Worm (Caenorhabditis elegans) whole organism, L4 larva: ENCODE measurements around the gene hlh-3.

Experiments used
- F26F4.8 ChIP-seq: fragments of 200-800 bp; sonication (Bioruptor generic); conservative IDR thresholded peaks from 2 replicates; pipeline ENCODE4 v1.3.6; 2022; ENCODE audit warnings: missing genetic modification characterization, missing compliant biosample characterization
- F37D6.2 ChIP-seq: sonication (generic microtip); optimal IDR thresholded peaks from 2 replicates; lab custom pipeline; 2016; ENCODE audit warnings: mild to moderate bottlenecking, missing genetic modification characterization, missing compliant biosample characterization
- R02D3.7 ChIP-seq: fragments of 150-350 bp; sonication (generic microtip); optimal IDR thresholded peaks from 3 replicates; lab custom pipeline; 2014; ENCODE audit warnings: missing biosample characterization, missing genetic modification characterization
- Y105C5A.15 ChIP-seq: fragments of 200-800 bp; sonication (Bioruptor generic); IDR thresholded peaks from 2 replicates; pipeline ENCODE4 v1.3.6; 2022; ENCODE audit warnings: missing genetic modification characterization, missing compliant biosample characterization
- Y48G9A.11 ChIP-seq: fragments of 200-800 bp; sonication (Bioruptor generic); IDR thresholded peaks from 2 replicates; pipeline ENCODE4 v1.3.6; 2022; ENCODE audit warnings: missing genetic modification reagents, missing genetic modification characterization, missing compliant biosample characterization
- ZK337.2 ChIP-seq: fragments of 200-800 bp; sonication (Bioruptor generic); IDR thresholded peaks from 2 replicates; pipeline ENCODE4 v1.3.6; 2022; ENCODE audit warnings: missing genetic modification reagents, missing genetic modification characterization, missing compliant biosample characterization
- aha-1 ChIP-seq: fragments of 150-350 bp; peaks from one replicate; lab custom pipeline; 2014; ENCODE audit warnings: missing biosample characterization, missing genetic modification characterization
- ceh-28 ChIP-seq: fragments of 150-350 bp; optimal IDR thresholded peaks from 2 replicates; lab custom pipeline; 2014; ENCODE audit warnings: missing biosample characterization, missing genetic modification reagents, missing genetic modification characterization
- ceh-82 ChIP-seq: sonication (generic microtip); optimal IDR thresholded peaks from 2 replicates; lab custom pipeline; 2017; ENCODE audit warnings: missing biosample characterization, missing genetic modification characterization
- ctbp-1 ChIP-seq: fragments of 200-800 bp; sonication (Bioruptor generic); IDR thresholded peaks from 2 replicates; pipeline ENCODE4 v1.3.6; 2022; ENCODE audit warnings: missing genetic modification reagents, missing genetic modification characterization, missing compliant biosample characterization
- daf-16 ChIP-seq, 3 experiments: sonication (generic microtip); optimal IDR thresholded peaks; 2 replicates each; lab custom pipeline; 2016 to 2017; ENCODE audit warnings: missing genetic modification characterization in 3 of 3, missing genetic modification reagents in 3 of 3, mild to moderate bottlenecking in 2 of 3, missing compliant biosample characterization in 2 of 3, missing biosample characterization in 1 of 3, moderate library complexity in 1 of 3
- dmd-6 ChIP-seq: fragments of 200-800 bp; sonication (Bioruptor generic); IDR thresholded peaks from 2 replicates; pipeline ENCODE4 v1.3.6; 2022; ENCODE audit warnings: missing genetic modification reagents, missing genetic modification characterization, missing compliant biosample characterization
- dmd-8 ChIP-seq: fragments of 200-800 bp; sonication (Bioruptor generic); IDR thresholded peaks from 2 replicates; pipeline ENCODE4 v1.3.6; 2022; ENCODE audit warnings: missing genetic modification characterization, missing compliant biosample characterization
- dpl-1 ChIP-seq: fragments of 150-350 bp; optimal IDR thresholded peaks from 2 replicates; lab custom pipeline; 2014; ENCODE audit warnings: missing biosample characterization, missing genetic modification reagents, missing genetic modification characterization
- dve-1 ChIP-seq: sonication (generic microtip); optimal IDR thresholded peaks from 2 replicates; lab custom pipeline; 2017; ENCODE audit warnings: antibody characterized with exemption, mild to moderate bottlenecking, missing genetic modification characterization, missing compliant biosample characterization; ENCODE audit not compliant: insufficient read depth
- fkh-10 ChIP-seq: fragments of 150-350 bp; optimal IDR thresholded peaks from 2 replicates; lab custom pipeline; 2014; ENCODE audit warnings: missing biosample characterization, missing genetic modification reagents, missing genetic modification characterization
- gei-8 ChIP-seq: fragments of 200-800 bp; sonication (Bioruptor generic); optimal IDR thresholded peaks from 2 replicates; lab custom pipeline; 2018; ENCODE audit warnings: mild to moderate bottlenecking, missing genetic modification characterization, missing compliant biosample characterization
- hlh-11 ChIP-seq: fragments of 200-800 bp; sonication (Bioruptor generic); optimal IDR thresholded peaks from 2 replicates; lab custom pipeline; 2018; ENCODE audit warnings: mild to moderate bottlenecking, missing genetic modification characterization, missing compliant biosample characterization
- hlh-30 ChIP-seq: sonication (generic microtip); optimal IDR thresholded peaks from 2 replicates; lab custom pipeline; 2017; ENCODE audit warnings: antibody characterized with exemption, mild to moderate bottlenecking, missing genetic modification characterization, missing compliant biosample characterization; ENCODE audit not compliant: insufficient read depth
- hmg-1.1 ChIP-seq: fragments of 200-800 bp; sonication (Bioruptor generic); IDR thresholded peaks from 2 replicates; pipeline ENCODE4 v1.3.6; 2022; ENCODE audit warnings: missing genetic modification reagents, missing genetic modification characterization, missing compliant biosample characterization
- lim-7 ChIP-seq: fragments of 200-800 bp; sonication (Bioruptor generic); IDR thresholded peaks from 2 replicates; pipeline ENCODE4 v1.3.6; 2022; ENCODE audit warnings: missing genetic modification characterization, missing compliant biosample characterization
- lin-15B ChIP-seq: fragments of 150-350 bp; sonication (generic microtip); optimal IDR thresholded peaks from 3 replicates; lab custom pipeline; 2014; ENCODE audit warnings: missing biosample characterization, missing genetic modification characterization
- lin-39 ChIP-seq: fragments of 150-350 bp; optimal IDR thresholded peaks from 2 replicates; lab custom pipeline; 2014; ENCODE audit warnings: missing biosample characterization, missing genetic modification reagents, missing genetic modification characterization
- lir-3 ChIP-seq: sonication (generic microtip); optimal IDR thresholded peaks from 2 replicates; lab custom pipeline; 2016; ENCODE audit warnings: mild to moderate bottlenecking, missing genetic modification characterization, missing compliant biosample characterization
- lsy-2 ChIP-seq, 2 experiments: fragments of 150-350 bp in 1 of 2; sonication (generic microtip) in 1 of 2; optimal IDR thresholded peaks; 2 replicates each; lab custom pipeline; 2014 to 2017; ENCODE audit warnings: missing biosample characterization in 2 of 2, missing genetic modification characterization in 2 of 2
- madf-5 ChIP-seq, 2 experiments: fragments of 200-800 bp; sonication (Bioruptor generic); IDR thresholded peaks; 2 replicates each; pipeline ENCODE4 v1.3.6; 2022; ENCODE audit warnings: missing compliant biosample characterization in 2 of 2, missing genetic modification characterization in 2 of 2
- mdt-29 ChIP-seq: fragments of 200-800 bp; sonication (Bioruptor generic); IDR thresholded peaks from 2 replicates; pipeline ENCODE4 v1.3.6; 2022; ENCODE audit warnings: missing genetic modification reagents, missing genetic modification characterization, missing compliant biosample characterization
- mep-1 ChIP-seq: fragments of 150-350 bp; sonication (generic microtip); optimal IDR thresholded peaks from 3 replicates; lab custom pipeline; 2014; ENCODE audit warnings: missing biosample characterization, missing genetic modification characterization
- mes-2 ChIP-seq: sonication (generic microtip); optimal IDR thresholded peaks from 2 replicates; lab custom pipeline; 2016; ENCODE audit warnings: missing genotype, mild to moderate bottlenecking, missing genetic modification characterization, missing compliant biosample characterization; ENCODE audit not compliant: poor library complexity, severe bottlenecking
- mxl-2 ChIP-seq: fragments of 200-800 bp; sonication (Bioruptor generic); conservative IDR thresholded peaks from 2 replicates; pipeline ENCODE4 v1.3.6; 2022; ENCODE audit warnings: missing genetic modification reagents, missing genetic modification characterization, missing compliant biosample characterization
- nhr-10 ChIP-seq: fragments of 150-350 bp; optimal IDR thresholded peaks from 2 replicates; lab custom pipeline; 2014; ENCODE audit warnings: missing biosample characterization, missing genetic modification characterization
- nhr-11 ChIP-seq: fragments of 150-350 bp; optimal IDR thresholded peaks from 2 replicates; lab custom pipeline; 2014; ENCODE audit warnings: missing biosample characterization, missing genetic modification characterization
- nhr-237 ChIP-seq: sonication (generic microtip); optimal IDR thresholded peaks from 2 replicates; lab custom pipeline; 2017; ENCODE audit warnings: missing biosample characterization, missing genetic modification characterization
- nhr-48 ChIP-seq: sonication (generic microtip); optimal IDR thresholded peaks from 2 replicates; lab custom pipeline; 2016; ENCODE audit warnings: mild to moderate bottlenecking, missing genetic modification characterization, missing compliant biosample characterization
- nhr-6 ChIP-seq: fragments of 150-350 bp; optimal IDR thresholded peaks from 2 replicates; lab custom pipeline; 2014; ENCODE audit warnings: missing biosample characterization, missing genetic modification characterization
- php-3 ChIP-seq: fragments of 200-800 bp; sonication (Bioruptor generic); IDR thresholded peaks from 2 replicates; pipeline ENCODE4 v1.3.6; 2022; ENCODE audit warnings: missing genetic modification reagents, missing genetic modification characterization, missing compliant biosample characterization
- sdz-12 ChIP-seq: fragments of 200-800 bp; sonication (Bioruptor generic); optimal IDR thresholded peaks from 2 replicates; lab custom pipeline; 2018; ENCODE audit warnings: mild to moderate bottlenecking, missing genetic modification characterization, missing compliant biosample characterization
- skn-1 ChIP-seq: fragments of 150-350 bp; optimal IDR thresholded peaks from 2 replicates; lab custom pipeline; 2014; ENCODE audit warnings: missing biosample characterization, missing genetic modification characterization
- snpc-1.2 ChIP-seq: fragments of 200-800 bp; sonication (Bioruptor generic); IDR thresholded peaks from 2 replicates; pipeline ENCODE4 v1.3.6; 2022; ENCODE audit warnings: missing genetic modification reagents, missing genetic modification characterization, missing compliant biosample characterization
- spr-1 ChIP-seq: sonication (generic microtip); optimal IDR thresholded peaks from 2 replicates; lab custom pipeline; 2016; ENCODE audit warnings: mild to moderate bottlenecking, missing genetic modification characterization, missing compliant biosample characterization
- tra-1 ChIP-seq: fragments of 200-800 bp; sonication (Bioruptor generic); IDR thresholded peaks from 2 replicates; pipeline ENCODE4 v1.3.6; 2022; ENCODE audit warnings: missing genetic modification reagents, missing genetic modification characterization, missing compliant biosample characterization
- unc-130 ChIP-seq: sonication (generic microtip); optimal IDR thresholded peaks from 2 replicates; lab custom pipeline; 2016; ENCODE audit warnings: missing genetic modification reagents, missing genetic modification characterization, missing compliant biosample characterization
- unc-39 ChIP-seq: sonication (generic microtip); optimal IDR thresholded peaks from 2 replicates; lab custom pipeline; 2017; ENCODE audit warnings: missing biosample characterization, missing genetic modification characterization
- vab-7 ChIP-seq: fragments of 200-800 bp; sonication (Bioruptor generic); IDR thresholded peaks from 2 replicates; pipeline ENCODE4 v1.3.6; 2022; ENCODE audit warnings: missing genetic modification reagents, missing genetic modification characterization, missing compliant biosample characterization
- zfp-2 ChIP-seq: sonication (generic microtip); optimal IDR thresholded peaks from 2 replicates; lab custom pipeline; 2016; ENCODE audit warnings: mild to moderate bottlenecking, missing genetic modification characterization, missing compliant biosample characterization
- ztf-7 ChIP-seq: fragments of 150-350 bp; optimal IDR thresholded peaks from 2 replicates; lab custom pipeline; 2014; ENCODE audit warnings: missing biosample characterization, missing genetic modification characterization

The hlh-3 gene

DNA sequence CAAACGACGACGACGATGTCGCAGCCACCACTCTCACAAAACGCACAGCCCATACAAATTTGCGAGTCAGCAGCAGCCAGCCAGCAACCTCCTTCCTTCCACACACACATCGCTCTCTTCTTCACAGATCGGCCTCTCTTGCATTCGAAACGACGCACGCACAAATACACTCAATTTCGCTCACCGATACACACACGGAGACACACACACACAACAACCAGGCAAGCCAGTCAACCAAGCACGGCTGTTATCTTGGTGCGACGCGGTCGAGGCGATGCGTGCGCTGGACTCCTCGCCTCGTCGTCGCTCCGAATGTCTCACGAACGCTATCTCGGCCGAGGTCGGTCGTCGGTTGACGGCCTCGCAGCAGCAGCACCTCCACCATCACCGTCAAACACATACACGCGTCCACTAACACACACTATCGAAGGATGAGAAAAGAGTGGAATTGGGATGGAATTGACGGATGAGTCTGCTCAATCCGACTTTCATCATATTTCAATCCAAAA is 26.0 kb upstream of the hlh-3 start (continued):
- TF ChIP-seq madf-5 (GFP tag; IDR thresholded peaks at IDR 0.05; lab: Robert Waterston, UW) (no peak), gei-8 (no peak), ztf-7 (tag; lab: Kevin White, UChicago) (peak; percentile 33), nhr-6 (peak; percentile 95), dmd-8 (GFP tag; lab: Robert Waterston, UW) (no peak), spr-1 (tag; lab: Kevin White, UChicago) (peak; percentile 79), mdt-29 (GFP tag; lab: Robert Waterston, UW) (peak; percentile 49; the same call in 1 of the 2 replicates), nhr-11 (tag; lab: Kevin White, UChicago) (peak; percentile 95), skn-1 (tag; lab: Kevin White, UChicago) (no peak), Y48G9A.11 (GFP tag; lab: Robert Waterston, UW) (no peak), ceh-28 (peak; percentile 19), unc-39 (tag; lab: Kevin White, UChicago) (no peak), sdz-12 (no peak), mep-1 (peak; percentile 97), lin-39 (tag; lab: Kevin White, UChicago) (no peak), lir-3 (tag; lab: Kevin White, UChicago) (peak; percentile 9), nhr-10 (tag; lab: Kevin White, UChicago) (peak; percentile 23), mxl-2 (GFP tag; lab: Robert Waterston, UW) (no peak), Y105C5A.15 (GFP tag; lab: Robert Waterston, UW) (no peak), tra-1 (GFP tag; lab: Robert Waterston, UW) (peak; percentile 70), hmg-1.1 (GFP tag; lab: Robert Waterston, UW) (peak; percentile 95), F26F4.8 (GFP tag; lab: Robert Waterston, UW) (no peak), nhr-48 (tag; lab: Kevin White, UChicago) (peak; percentile 81), php-3 (GFP tag; lab: Robert Waterston, UW) (0 out of 2 replicates have a peak, but pooled peaks have one; percentile 58), snpc-1.2 (0 out of 2 replicates have a peak, but pooled peaks have one; percentile 49)

ce11 chrII:9061099-9061498 is 25.3 kb upstream of the hlh-3 start, which contains the start of gene T24B8.3:
T24B8.3 (minus strand) TSS chrII:9061137.
- TF ChIP-seq lin-15B (tag; lab: Kevin White, UChicago) = no peak
- no peak for TF ChIP-seq lir-3 (tag; lab: Kevin White, UChicago)
- peak; percentile 95 for TF ChIP-seq aha-1
- TF ChIP-seq dve-1 (tag; lab: Kevin White, UChicago) = peak; percentile 20
- peak; percentile 1 for TF ChIP-seq dpl-1 (GFP tag; lab: Kevin White, UChicago)
- TF ChIP-seq sdz-12 = no peak
- peak; percentile 25 for TF ChIP-seq mes-2 (tag; lab: Kevin White, UChicago)
- TF ChIP-seq unc-130 (GFP tag; lab: Kevin White, UChicago) = no peak
- TF ChIP-seq daf-16 (GFP tag; optimal IDR thresholded peaks at IDR 0.05; lab: Kevin White, UChicago) = no peak
- TF ChIP-seq daf-16 (tag; optimal IDR thresholded peaks at IDR 0.05; lab: Kevin White, UChicago) = peak; percentile 45
- TF ChIP-seq lsy-2 (tag; optimal IDR thresholded peaks at IDR 0.05; lab: Kevin White, UChicago) = peak in 1 of 2 experiments; percentile 58
- TF ChIP-seq mxl-2 (GFP tag; lab: Robert Waterston, UW) = no peak
- no peak for TF ChIP-seq vab-7
- TF ChIP-seq nhr-10 (tag; lab: Kevin White, UChicago) = no peak
- peak; percentile 9 for TF ChIP-seq hlh-30

ce11 chrII:9061557-9062183 is 24.7 kb upstream of the hlh-3 start:
- TF ChIP-seq tra-1 (GFP tag; lab: Robert Waterston, UW) = peak; percentile 53
- no peak for TF ChIP-seq lim-7 (GFP tag; lab: Robert Waterston, UW)
- TF ChIP-seq ctbp-1 (GFP tag; lab: Robert Waterston, UW) = peak; percentile 71
- no peak for TF ChIP-seq R02D3.7 (tag; lab: Kevin White, UChicago)
- no peak for TF ChIP-seq ceh-82 (tag; lab: Kevin White, UChicago)
- TF ChIP-seq hlh-11 = peak; percentile 92
- peak; percentile 89 for TF ChIP-seq mep-1
- TF ChIP-seq fkh-10 (GFP tag; lab: Kevin White, UChicago) = no peak
- TF ChIP-seq nhr-237 (tag; lab: Kevin White, UChicago) = no peak
- TF ChIP-seq ztf-7 (tag; lab: Kevin White, UChicago) = no peak
- TF ChIP-seq ZK337.2 (GFP tag; lab: Robert Waterston, UW) = no peak
- TF ChIP-seq mes-2 (tag; lab: Kevin White, UChicago) = peak; percentile 68
- peak; percentile 66 for TF ChIP-seq F37D6.2
- no peak for TF ChIP-seq spr-1 (tag; lab: Kevin White, UChicago)
- TF ChIP-seq dmd-6 (GFP tag; lab: Robert Waterston, UW) = peak; percentile 69
- peak; percentile 35 for TF ChIP-seq dpl-1 (GFP tag; lab: Kevin White, UChicago)
- peak; percentile 97 for TF ChIP-seq aha-1
- no peak for TF ChIP-seq zfp-2 (tag; lab: Kevin White, UChicago)
- no peak for TF ChIP-seq Y105C5A.15 (GFP tag; lab: Robert Waterston, UW)
